Worm (Caenorhabditis elegans): Measurements from ENCODE around the gene fbxa-164.
"Not testable (repeated sequence)": the region's sequence is repeated elsewhere in the genome, so short reads cannot be mapped to it uniquely, and the experiment has no call there.

The fbxa-164 gene

ce11 chrII:1635969-1636368, 22.1 kb upstream of the fbxa-164 start:
- TF ChIP-seq W03F9.2 (tag; optimal IDR thresholded peaks at IDR 0.05) (no peak), dao-5 (tag; optimal IDR thresholded peaks at IDR 0.05) (no peak), him-1 (tag; optimal IDR thresholded peaks at IDR 0.05) (no peak)

ce11 chrII:1633490-1633889, 19.6 kb upstream of the fbxa-164 start, which contains the start of gene C08E3.1:
Gene C08E3.1 (plus strand): TSS chrII:1633790.
- TF ChIP-seq dao-5, him-1, W03F9.2 (tag; optimal IDR thresholded peaks at IDR 0.05): not testable (repeated sequence)

ce11 chrII:1632216-1632615, 18.3 kb upstream of the fbxa-164 start, which contains the start of gene C08E3.13:
Gene C08E3.13 (minus strand): TSS chrII:1632316.
- TF ChIP-seq dao-5, W03F9.2, him-1 (tag; optimal IDR thresholded peaks at IDR 0.05): not testable (repeated sequence)

- not testable (repeated sequence) for TF ChIP-seq dao-5, W03F9.2, him-1 (tag; optimal IDR thresholded peaks at IDR 0.05)
Observed at ce11 chrII:1627783-1628182, 13.9 kb upstream of the fbxa-164 start, which contains the start of gene C08E3.15. Gene C08E3.15 (minus strand): TSS chrII:1627883.

ce11 chrII:1625666-1626065, 11.8 kb upstream of the fbxa-164 start, which contains the start of gene C08E3.14:
Gene C08E3.14 (plus strand): TSS chrII:1625966.
- TF ChIP-seq W03F9.2 (tag; optimal IDR thresholded peaks at IDR 0.05): no peak
- no peak for TF ChIP-seq dao-5 (tag; optimal IDR thresholded peaks at IDR 0.05)
- no peak for TF ChIP-seq him-1 (tag; optimal IDR thresholded peaks at IDR 0.05)

ce11 chrII:1624572-1624971, 10.7 kb upstream of the fbxa-164 start, which contains the start of gene fbxa-160:
Gene fbxa-160 (minus strand): TSS chrII:1624672.
- TF ChIP-seq W03F9.2 (tag; optimal IDR thresholded peaks at IDR 0.05): no peak
- TF ChIP-seq him-1 (tag; optimal IDR thresholded peaks at IDR 0.05): no peak
- TF ChIP-seq dao-5 (tag; optimal IDR thresholded peaks at IDR 0.05): no peak

ce11 chrII:1621795-1622194, 7.9 kb upstream of the fbxa-164 start:
- TF ChIP-seq dao-5 (tag; optimal IDR thresholded peaks at IDR 0.05): no peak
- TF ChIP-seq him-1 (tag; optimal IDR thresholded peaks at IDR 0.05): no peak
- TF ChIP-seq W03F9.2 (tag; optimal IDR thresholded peaks at IDR 0.05): no peak

ce11 chrII:1621180-1621579, 7.3 kb upstream of the fbxa-164 start, which contains the start of gene fbxa-158:
Gene fbxa-158 (minus strand): TSS chrII:1621280.
- TF ChIP-seq W03F9.2 (tag; optimal IDR thresholded peaks at IDR 0.05): no peak
- no peak for TF ChIP-seq dao-5 (tag; optimal IDR thresholded peaks at IDR 0.05)
- no peak for TF ChIP-seq him-1 (tag; optimal IDR thresholded peaks at IDR 0.05)

ce11 chrII:1618948-1619347, 5.1 kb upstream of the fbxa-164 start, which contains the start of gene fbxa-166:
Gene fbxa-166 (minus strand): TSS chrII:1619048.
- TF ChIP-seq him-1 (tag; optimal IDR thresholded peaks at IDR 0.05) (no peak), dao-5 (tag; optimal IDR thresholded peaks at IDR 0.05) (no peak), W03F9.2 (tag; optimal IDR thresholded peaks at IDR 0.05) (no peak)

- no peak for TF ChIP-seq W03F9.2 (tag; optimal IDR thresholded peaks at IDR 0.05)
- TF ChIP-seq dao-5 (tag; optimal IDR thresholded peaks at IDR 0.05): no peak
- no peak for TF ChIP-seq him-1 (tag; optimal IDR thresholded peaks at IDR 0.05)
Observed at ce11 chrII:1616382-1616781, 2.5 kb upstream of the fbxa-164 start, which contains the start of gene fbxa-165. Gene fbxa-165 (minus strand): TSS chrII:1616482.

ce11 chrII:1610630-1611029, 3.2 kb downstream of the fbxa-164 start, which contains the start of gene fbxa-163:
Gene fbxa-163 (minus strand): TSS chrII:1610730.
- TF ChIP-seq W03F9.2 (tag; optimal IDR thresholded peaks at IDR 0.05) (no peak), dao-5 (tag; optimal IDR thresholded peaks at IDR 0.05) (no peak), him-1 (tag; optimal IDR thresholded peaks at IDR 0.05) (no peak)

ce11 chrII:1608915-1609314, 5.0 kb downstream of the fbxa-164 start:
- no peak for TF ChIP-seq dao-5 (tag; optimal IDR thresholded peaks at IDR 0.05)
- no peak for TF ChIP-seq him-1 (tag; optimal IDR thresholded peaks at IDR 0.05)

- no peak for TF ChIP-seq dao-5 (tag; optimal IDR thresholded peaks at IDR 0.05)
- TF ChIP-seq W03F9.2 (tag; optimal IDR thresholded peaks at IDR 0.05): no peak
- no peak for TF ChIP-seq him-1 (tag; optimal IDR thresholded peaks at IDR 0.05)
Observed at ce11 chrII:1607575-1607974, 6.3 kb downstream of the fbxa-164 start.

ce11 chrII:1606079-1606478, 7.8 kb downstream of the fbxa-164 start, which contains the start of gene bath-33:
Gene bath-33 (minus strand): TSS chrII:1606179.
- TF ChIP-seq him-1 (tag; optimal IDR thresholded peaks at IDR 0.05) (no peak), W03F9.2 (tag; optimal IDR thresholded peaks at IDR 0.05) (no peak), dao-5 (tag; optimal IDR thresholded peaks at IDR 0.05) (no peak)

ce11 chrII:1605010-1605409, 8.9 kb downstream of the fbxa-164 start:
- TF ChIP-seq W03F9.2 (tag; optimal IDR thresholded peaks at IDR 0.05): no peak
- TF ChIP-seq him-1 (tag; optimal IDR thresholded peaks at IDR 0.05): no peak
- no peak for TF ChIP-seq dao-5 (tag; optimal IDR thresholded peaks at IDR 0.05)

Data from whole organism, L4/young adult.